Worm (Caenorhabditis elegans) whole organism, L2 larva: ENCODE measurements around the gene F54F2.6.

ENCODE experiments used
- ceh-82 ChIP-seq: fragments of 150-350 bp; optimal IDR thresholded peaks from 2 replicates; lab custom pipeline; 2014; ENCODE audit warnings: missing biosample characterization, missing genetic modification characterization
- dmd-4 ChIP-seq: sonication (generic microtip); optimal IDR thresholded peaks from 2 replicates; lab custom pipeline; 2017; ENCODE audit warnings: missing biosample characterization, missing genetic modification characterization
- lin-13 ChIP-seq: fragments of 150-350 bp; optimal IDR thresholded peaks from 2 replicates; lab custom pipeline; 2014; ENCODE audit warnings: missing biosample characterization, missing genetic modification reagents, missing genetic modification characterization
- nhr-12 ChIP-seq: fragments of 150-350 bp; optimal IDR thresholded peaks from 2 replicates; lab custom pipeline; 2014; ENCODE audit warnings: missing biosample characterization, missing genetic modification characterization
- nhr-23 ChIP-seq: fragments of 150-350 bp; optimal IDR thresholded peaks from 2 replicates; lab custom pipeline; 2014; ENCODE audit warnings: missing biosample characterization, missing genetic modification reagents, missing genetic modification characterization
- nhr-237 ChIP-seq: fragments of 150-350 bp; optimal IDR thresholded peaks from 2 replicates; lab custom pipeline; 2014; ENCODE audit warnings: missing biosample characterization, missing genetic modification characterization
- nhr-77 ChIP-seq: fragments of 150-350 bp; optimal IDR thresholded peaks from 2 replicates; lab custom pipeline; 2014; ENCODE audit warnings: missing biosample characterization, missing genetic modification characterization
- skn-1 ChIP-seq: sonication (generic microtip); optimal IDR thresholded peaks from 2 replicates; lab custom pipeline; 2017; ENCODE audit warnings: missing biosample characterization, missing genetic modification characterization
- sma-9 ChIP-seq, 2 experiments: fragments of 150-350 bp in 1 of 2; sonication (generic microtip) in 1 of 2; optimal IDR thresholded peaks; 2 replicates each; lab custom pipeline; 2014 to 2016; ENCODE audit warnings: missing genetic modification characterization in 2 of 2, mild to moderate bottlenecking in 1 of 2, missing biosample characterization in 1 of 2, missing compliant biosample characterization in 1 of 2, missing genetic modification reagents in 1 of 2, moderate library complexity in 1 of 2
- snpc-4 ChIP-seq: fragments of 150-350 bp; optimal IDR thresholded peaks from 2 replicates; lab custom pipeline; 2014; ENCODE audit warnings: missing biosample characterization, missing genetic modification characterization
- unc-39 ChIP-seq: fragments of 150-350 bp; optimal IDR thresholded peaks from 2 replicates; lab custom pipeline; 2014; ENCODE audit warnings: missing biosample characterization, missing genetic modification characterization
- unc-62 ChIP-seq: fragments of 150-350 bp; optimal IDR thresholded peaks from 2 replicates; lab custom pipeline; 2014; ENCODE audit warnings: missing biosample characterization, missing genetic modification reagents, missing genetic modification characterization
- zag-1 ChIP-seq: fragments of 150-350 bp; optimal IDR thresholded peaks from 2 replicates; lab custom pipeline; 2014; ENCODE audit warnings: missing biosample characterization, missing genetic modification characterization

ce11 chrIII:8762016-8762415 lies 38.5 kb downstream of the F54F2.6 start:
- TF ChIP-seq nhr-23 (tag; lab: Kevin White, UChicago) (no peak), nhr-237 (tag; lab: Kevin White, UChicago) (no peak), dmd-4 (tag; lab: Kevin White, UChicago) (no peak), sma-9 (GFP tag; optimal IDR thresholded peaks at IDR 0.05; lab: Kevin White, UChicago) (no peak), sma-9 (tag; optimal IDR thresholded peaks at IDR 0.05; lab: Kevin White, UChicago) (no peak), unc-62 (GFP tag; lab: Kevin White, UChicago) (no peak), unc-39 (no peak), ceh-82 (no peak), zag-1 (tag; lab: Kevin White, UChicago) (no peak), snpc-4 (no peak), nhr-77 (tag; lab: Kevin White, UChicago) (no peak), lin-13 (GFP tag; lab: Kevin White, UChicago) (no peak), nhr-12 (tag; lab: Kevin White, UChicago) (no peak), skn-1 (no peak)
